Worm (Caenorhabditis elegans): ENCODE results near the gene ugt-10.

ce11 chrV:4929842-4930241 lies 29.9 kb upstream of the ugt-10 start, which contains the start of gene str-205:
- no peak for TF ChIP-seq unc-62 (GFP tag; optimal IDR thresholded peaks at IDR 0.05 in 1 of 2)
- no peak for TF ChIP-seq unc-62 (tag; optimal IDR thresholded peaks at IDR 0.05)
- no peak for TF ChIP-seq jun-1 (tag; optimal IDR thresholded peaks at IDR 0.05)
- no peak for TF ChIP-seq fkh-10 (GFP tag; optimal IDR thresholded peaks at IDR 0.05)
- no peak for TF ChIP-seq aly-2 (tag; optimal IDR thresholded peaks at IDR 0.05)
- TF ChIP-seq snpc-4 (tag; optimal IDR thresholded peaks at IDR 0.05) = no peak
- no peak for TF ChIP-seq lin-1 (GFP tag; IDR thresholded peaks at IDR 0.05)
- TF ChIP-seq nhr-25 (tag; optimal IDR thresholded peaks at IDR 0.05; ENCODE audit: borderline replicate concordance, insufficient read depth) = no peak
